Fruit fly (Drosophila melanogaster) whole organism, embryonic: Measurements from ENCODE around the gene CG17221.

Source experiments
- Bgb ChIP-seq: fragments of 200-800 bp; sonication (Bioruptor generic); IDR thresholded peaks from 2 replicates; pipeline ENCODE4 v1.3.6; 2022; ENCODE audit warnings: missing biosample characterization, missing genetic modification characterization; ENCODE audit not compliant: partially characterized antibody
- CG10147 ChIP-seq: fragments of 200-800 bp; sonication (Bioruptor generic); optimal IDR thresholded peaks from 2 replicates; lab custom pipeline; 2019; ENCODE audit warnings: missing biosample characterization, mild to moderate bottlenecking, missing genetic modification characterization, moderate library complexity
- CG10274 ChIP-seq: fragments of 200-800 bp; sonication (Bioruptor generic); optimal IDR thresholded peaks from 3 replicates; lab custom pipeline; 2017; ENCODE audit warnings: missing biosample characterization, mild to moderate bottlenecking, missing genetic modification characterization
- CG11247 ChIP-seq: fragments of 200-800 bp; sonication (Bioruptor generic); IDR thresholded peaks from 2 replicates; pipeline ENCODE4 v1.3.6; 2022; ENCODE audit warnings: missing biosample characterization, missing genetic modification characterization
- CG11456 ChIP-seq: fragments of 200-800 bp; sonication (Bioruptor generic); IDR thresholded peaks from 3 replicates; pipeline ENCODE4 v1.3.6; 2022; ENCODE audit warnings: missing biosample characterization, missing genetic modification characterization
- CG11695 ChIP-seq: fragments of 200-800 bp; sonication (Bioruptor generic); IDR thresholded peaks from 3 replicates; pipeline ENCODE4 v1.3.6; 2022; ENCODE audit warnings: missing biosample characterization, missing genetic modification characterization
- CG13287 ChIP-seq: fragments of 200-800 bp; sonication (Bioruptor generic); IDR thresholded peaks from 2 replicates; pipeline ENCODE4 v1.3.6; 2022; ENCODE audit warnings: missing biosample characterization, missing genetic modification characterization; ENCODE audit not compliant: partially characterized antibody
- CG17385 ChIP-seq: fragments of 200-800 bp; sonication (Bioruptor generic); optimal IDR thresholded peaks from 3 replicates; lab custom pipeline; 2018; ENCODE audit warnings: missing biosample characterization, mild to moderate bottlenecking, missing genetic modification characterization
- CG17802 ChIP-seq: fragments of 200-800 bp; sonication (Bioruptor generic); optimal IDR thresholded peaks from 2 replicates; lab custom pipeline; 2018; ENCODE audit warnings: missing biosample characterization, mild to moderate bottlenecking, missing genetic modification characterization, moderate library complexity
- CG17912 ChIP-seq: fragments of 200-800 bp; sonication (Bioruptor generic); optimal IDR thresholded peaks from 2 replicates; lab custom pipeline; 2018; ENCODE audit warnings: missing biosample characterization, mild to moderate bottlenecking, missing genetic modification characterization
- CG2116 ChIP-seq: fragments of 200-800 bp; sonication (Bioruptor generic); optimal IDR thresholded peaks from 3 replicates; lab custom pipeline; 2018; ENCODE audit warnings: missing biosample characterization, mild to moderate bottlenecking, missing genetic modification characterization
- CG7372 ChIP-seq: fragments of 200-800 bp; sonication (Bioruptor generic); IDR thresholded peaks from 2 replicates; pipeline ENCODE4 v1.3.6; 2022; ENCODE audit warnings: missing biosample characterization, missing genetic modification characterization
- CG8765 ChIP-seq: fragments of 200-800 bp; sonication (Bioruptor generic); IDR thresholded peaks from 2 replicates; pipeline ENCODE4 v1.3.6; 2022; ENCODE audit warnings: missing biosample characterization, missing genetic modification characterization
- Chrac-16 ChIP-seq: fragments of 200-800 bp; sonication (Bioruptor generic); optimal IDR thresholded peaks from 3 replicates; lab custom pipeline; 2016; ENCODE audit warnings: missing biosample characterization, missing genetic modification characterization
- Elba2 ChIP-seq: fragments of 200-800 bp; sonication (Bioruptor generic); optimal IDR thresholded peaks from 3 replicates; lab custom pipeline; 2016; ENCODE audit warnings: missing biosample characterization, missing genetic modification characterization
- H2.0 ChIP-seq: fragments of 200-800 bp; sonication (Bioruptor generic); IDR thresholded peaks from 2 replicates; pipeline ENCODE4 v1.3.6; 2022; ENCODE audit warnings: missing biosample characterization, missing genetic modification characterization
- Hmx ChIP-seq: fragments of 200-800 bp; sonication (Bioruptor generic); optimal IDR thresholded peaks from 2 replicates; lab custom pipeline; 2016; ENCODE audit warnings: missing biosample characterization, missing genetic modification characterization
- Hr78 ChIP-seq, 2 experiments: fragments of 200-800 bp in 1 of 2; fragments of >200 bp in 1 of 2; sonication (Bioruptor generic) in 1 of 2; optimal IDR thresholded peaks; 2 replicates each; lab custom pipeline; 2017 to 2019; ENCODE audit warnings: missing biosample characterization in 2 of 2, missing genetic modification characterization in 2 of 2, mild to moderate bottlenecking in 1 of 2, moderate library complexity in 1 of 2
- Jarid2 ChIP-seq: fragments of 200-800 bp; sonication (Bioruptor generic); optimal IDR thresholded peaks from 3 replicates; lab custom pipeline; 2017; ENCODE audit warnings: mild to moderate bottlenecking, missing biosample characterization, missing genetic modification reagents, missing genetic modification characterization
- Lpt ChIP-seq: fragments of >200 bp; optimal IDR thresholded peaks from 2 replicates; lab custom pipeline; 2018; ENCODE audit warnings: missing biosample characterization, missing genetic modification characterization
- Nf-YA ChIP-seq: fragments of 200-800 bp; sonication (Bioruptor generic); IDR thresholded peaks from 2 replicates; pipeline ENCODE4 v1.3.6; 2022; ENCODE audit warnings: missing biosample characterization, missing genetic modification characterization
- Optix ChIP-seq: fragments of 200-800 bp; sonication (Bioruptor generic); IDR thresholded peaks from 3 replicates; pipeline ENCODE4 v1.3.6; 2022; ENCODE audit warnings: missing biosample characterization, missing genetic modification characterization
- Trl ChIP-seq, 3 experiments: fragments of >200 bp in 2 of 3; fragments of 200-800 bp in 1 of 3; sonication (Bioruptor generic) in 1 of 3; optimal IDR thresholded peaks; 2 replicates in 1 of 3; 3 replicates in 2 of 3; lab custom pipeline; 2016 to 2017; ENCODE audit warnings: missing biosample characterization in 1 of 3, missing genetic modification characterization in 1 of 3
- cad ChIP-seq: fragments of >200 bp; optimal IDR thresholded peaks from 2 replicates; lab custom pipeline; 2017; ENCODE audit warnings: missing biosample characterization, missing genetic modification characterization
- cato ChIP-seq: fragments of 200-800 bp; sonication (Bioruptor generic); optimal IDR thresholded peaks from 2 replicates; lab custom pipeline; 2016; ENCODE audit warnings: missing biosample characterization, missing genetic modification characterization, borderline replicate concordance
- chif ChIP-seq, 2 experiments: fragments of 200-800 bp; sonication (Bioruptor generic); optimal IDR thresholded peaks; 3 replicates each; lab custom pipeline; 2016; ENCODE audit warnings: missing biosample characterization in 2 of 2, missing genetic modification characterization in 2 of 2
- ci ChIP-seq: fragments of 200-800 bp; sonication (Bioruptor generic); IDR thresholded peaks from 3 replicates; pipeline ENCODE4 v1.3.6; 2022; ENCODE audit warnings: missing biosample characterization, missing genetic modification characterization
- croc ChIP-seq: fragments of 200-800 bp; sonication (Bioruptor generic); conservative IDR thresholded peaks from 3 replicates; pipeline ENCODE4 v1.3.6; 2022; ENCODE audit warnings: missing biosample characterization, missing genetic modification characterization
- crp ChIP-seq, 2 experiments: fragments of 200-800 bp; sonication (Bioruptor generic); optimal IDR thresholded peaks; 2 replicates in 1 of 2; 3 replicates in 1 of 2; lab custom pipeline; 2017; ENCODE audit warnings: missing biosample characterization in 2 of 2, missing genetic modification characterization in 2 of 2, mild to moderate bottlenecking in 1 of 2, moderate library complexity in 1 of 2
- dpn ChIP-seq, 2 experiments: fragments of 200-800 bp; sonication (Bioruptor generic); optimal IDR thresholded peaks; 3 replicates each; lab custom pipeline; 2016; ENCODE audit warnings: missing biosample characterization in 2 of 2, missing genetic modification characterization in 2 of 2
- ewg ChIP-seq: fragments of 200-800 bp; sonication (Bioruptor generic); optimal IDR thresholded peaks from 3 replicates; lab custom pipeline; 2017; ENCODE audit warnings: mild to moderate bottlenecking, missing biosample characterization, missing genetic modification reagents, missing genetic modification characterization
- ftz-f1 ChIP-seq: fragments of 200-800 bp; sonication (Bioruptor generic); optimal IDR thresholded peaks from 2 replicates; lab custom pipeline; 2016; ENCODE audit warnings: missing biosample characterization, missing genetic modification characterization
- grau ChIP-seq: fragments of 200-800 bp; optimal IDR thresholded peaks from 3 replicates; lab custom pipeline; 2019; ENCODE audit warnings: missing biosample characterization, mild to moderate bottlenecking, missing genetic modification characterization, moderate library complexity
- hb ChIP-seq: fragments of 200-800 bp; sonication (Bioruptor generic); IDR thresholded peaks from 3 replicates; pipeline ENCODE4 v1.3.6; 2022; ENCODE audit warnings: missing biosample characterization, missing genetic modification characterization; ENCODE audit not compliant: partially characterized antibody
- her ChIP-seq: fragments of 200-800 bp; sonication (Bioruptor generic); optimal IDR thresholded peaks from 2 replicates; lab custom pipeline; 2016; ENCODE audit warnings: missing biosample characterization, missing genetic modification characterization
- klu ChIP-seq: fragments of 200-800 bp; sonication (Bioruptor generic); IDR thresholded peaks from 2 replicates; pipeline ENCODE4 v1.3.6; 2022; ENCODE audit warnings: missing biosample characterization, missing genetic modification characterization
- otp ChIP-seq: fragments of 200-800 bp; sonication (Bioruptor generic); IDR thresholded peaks from 3 replicates; pipeline ENCODE4, ENCODE4 v1.3.6; 2022; ENCODE audit warnings: missing biosample characterization, missing genetic modification characterization
- pnt ChIP-seq: fragments of 200-800 bp; sonication (Bioruptor generic); optimal IDR thresholded peaks from 3 replicates; lab custom pipeline; 2016; ENCODE audit warnings: missing biosample characterization, missing genetic modification characterization
- row ChIP-seq: fragments of 200-800 bp; sonication (Bioruptor generic); IDR thresholded peaks from 3 replicates; pipeline ENCODE4 v1.3.6; 2022; ENCODE audit warnings: missing biosample characterization, missing genetic modification characterization
- sc ChIP-seq, 3 experiments: fragments of >200 bp in 2 of 3; fragments of 200-800 bp in 1 of 3; sonication (Bioruptor generic) in 1 of 3; optimal IDR thresholded peaks; 2 replicates in 2 of 3; 3 replicates in 1 of 3; lab custom pipeline; 2017; ENCODE audit warnings: mild to moderate bottlenecking in 1 of 3, missing biosample characterization in 1 of 3, missing genetic modification characterization in 1 of 3, missing genetic modification reagents in 1 of 3
- scrt ChIP-seq: fragments of 200-800 bp; sonication (Bioruptor generic); optimal IDR thresholded peaks from 2 replicates; lab custom pipeline; 2018; ENCODE audit warnings: missing biosample characterization, mild to moderate bottlenecking, missing genetic modification characterization, moderate library complexity
- shn ChIP-seq: fragments of 200-800 bp; sonication (Bioruptor generic); optimal IDR thresholded peaks from 3 replicates; lab custom pipeline; 2016; ENCODE audit warnings: missing biosample characterization, missing genetic modification characterization
- sob ChIP-seq: fragments of 200-800 bp; sonication (Bioruptor generic); IDR thresholded peaks from 2 replicates; pipeline ENCODE4 v1.3.6; 2022; ENCODE audit warnings: missing biosample characterization, missing genetic modification characterization
- sr ChIP-seq: fragments of 200-800 bp; sonication (Bioruptor generic); IDR thresholded peaks from 3 replicates; pipeline ENCODE4 v1.3.6; 2022; ENCODE audit warnings: missing biosample characterization, missing genetic modification characterization
- unpg ChIP-seq: fragments of 200-800 bp; sonication (Bioruptor generic); optimal IDR thresholded peaks from 3 replicates; lab custom pipeline; 2018; ENCODE audit warnings: missing biosample characterization, mild to moderate bottlenecking, missing genetic modification characterization, moderate library complexity
- vnd ChIP-seq: fragments of 200-800 bp; sonication (Bioruptor generic); IDR thresholded peaks from 3 replicates; pipeline ENCODE4 v1.3.6; 2022; ENCODE audit warnings: missing biosample characterization, missing genetic modification characterization; ENCODE audit not compliant: partially characterized antibody
- wek ChIP-seq: fragments of 200-800 bp; sonication (Bioruptor generic); optimal IDR thresholded peaks from 3 replicates; lab custom pipeline; 2018; ENCODE audit warnings: missing biosample characterization, mild to moderate bottlenecking, missing genetic modification characterization, moderate library complexity
- zen ChIP-seq: fragments of 200-800 bp; sonication (Bioruptor generic); optimal IDR thresholded peaks from 3 replicates; lab custom pipeline; 2018; ENCODE audit warnings: missing biosample characterization, mild to moderate bottlenecking, missing genetic modification characterization, moderate library complexity
- zf30C ChIP-seq: fragments of 200-800 bp; sonication (Bioruptor generic); optimal IDR thresholded peaks from 3 replicates; lab custom pipeline; 2018; ENCODE audit warnings: missing biosample characterization, mild to moderate bottlenecking, missing genetic modification characterization

CG17221 gene

DNA sequence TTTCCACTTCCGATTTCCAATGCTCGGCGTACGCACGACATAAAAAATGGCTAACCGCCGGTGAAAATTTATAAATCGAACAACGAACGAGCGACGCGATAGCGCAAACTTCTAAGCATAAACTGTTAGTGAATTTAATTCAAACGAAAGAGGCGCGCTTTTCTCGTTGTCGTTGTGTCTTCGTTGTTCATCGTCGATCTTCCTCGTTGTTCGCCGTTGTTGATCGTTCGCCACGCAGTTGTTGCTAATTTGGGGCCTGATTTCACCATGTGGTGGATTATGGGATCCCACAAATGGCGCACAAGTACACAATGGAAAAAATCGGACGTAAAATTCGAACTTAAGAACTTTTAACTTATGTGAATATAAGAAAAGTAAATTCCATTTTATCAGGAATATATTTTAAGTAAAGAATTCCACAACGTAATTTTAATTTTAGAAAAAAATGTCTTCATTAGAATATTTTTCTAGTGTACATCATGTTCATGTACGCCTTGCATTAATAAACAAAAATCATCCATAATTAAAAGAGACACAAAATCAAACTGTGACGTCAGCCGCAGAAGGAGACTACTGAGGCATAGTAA, 46.6 kb downstream of the CG17221 start (continued):
- TF ChIP-seq Trl (optimal IDR thresholded peaks at IDR 0.05; lab: Kevin White, UChicago) (no peak), Trl (GFP tag; optimal IDR thresholded peaks at IDR 0.05; lab: Kevin White, UChicago) (no peak), Elba2 (GFP tag; lab: Kevin White, UChicago) (no peak), CG17802 (tag; lab: Kevin White, UChicago) (no peak), klu (peak; percentile 16; the same call in 1 of the 2 replicates), Jarid2 (peak; percentile 42), zf30C (GFP tag; lab: Kevin White, UChicago) (no peak), CG7372 (GFP tag; lab: Robert Waterston, UW) (peak; percentile 66; the same call in 1 of the 2 replicates), ci (GFP tag; lab: Robert Waterston, UW) (0 out of 3 replicates have a peak, but pooled peaks have one; percentile 56), Optix (no peak), CG13287 (GFP tag; lab: Robert Waterston, UW) (no peak), sc (optimal IDR thresholded peaks at IDR 0.05; lab: Kevin White, UChicago) (no peak), sc (GFP tag; optimal IDR thresholded peaks at IDR 0.05; lab: Kevin White, UChicago) (no peak), CG8765 (no peak), CG17385 (GFP tag; lab: Kevin White, UChicago) (peak; percentile 68), CG11695 (GFP tag; lab: Robert Waterston, UW) (peak; percentile 81), otp (GFP tag; lab: Robert Waterston, UW) (no peak), zen (tag; lab: Kevin White, UChicago) (peak; percentile 13), Chrac-16 (GFP tag; lab: Kevin White, UChicago) (peak; percentile 39), H2.0 (GFP tag; lab: Robert Waterston, UW) (peak; percentile 67), Nf-YA (GFP tag; lab: Robert Waterston, UW) (no peak), sr (GFP tag; lab: Robert Waterston, UW) (no peak), shn (GFP tag; lab: Kevin White, UChicago) (no peak), CG10147 (GFP tag; lab: Kevin White, UChicago) (peak; percentile 80), cad (no peak), Lpt (GFP tag; lab: Kevin White, UChicago) (no peak), cato (GFP tag; lab: Kevin White, UChicago) (no peak), CG11456 (no peak), Hr78 (GFP tag; optimal IDR thresholded peaks at IDR 0.05; lab: Kevin White, UChicago) (no peak), sob (GFP tag; lab: Robert Waterston, UW) (peak; percentile 48; the same call in 1 of the 2 replicates), ftz-f1 (GFP tag; lab: Kevin White, UChicago) (no peak), Hmx (GFP tag; lab: Kevin White, UChicago) (no peak), hb (no peak), wek (no peak), crp (GFP tag; optimal IDR thresholded peaks at IDR 0.05; lab: Kevin White, UChicago) (no peak), CG10274 (peak; percentile 12), scrt (peak; percentile 50), row (peak; percentile 80), CG17912 (GFP tag; lab: Kevin White, UChicago) (no peak), vnd (GFP tag; lab: Robert Waterston, UW) (no peak), pnt (peak; percentile 19), CG11247 (GFP tag; lab: Robert Waterston, UW) (peak; percentile 41; the same call in 1 of the 2 replicates), unpg (peak; percentile 83), chif (GFP tag; optimal IDR thresholded peaks at IDR 0.05; lab: Kevin White, UChicago) (peak; percentile 28 to 37), her (GFP tag; lab: Kevin White, UChicago) (peak; percentile 36), grau (peak; percentile 83), dpn (GFP tag; optimal IDR thresholded peaks at IDR 0.05; lab: Kevin White, UChicago) (peak; percentile 69 to 72), ewg (GFP tag; lab: Kevin White, UChicago) (peak; percentile 31), croc (GFP tag; lab: Robert Waterston, UW) (no peak), Bgb (GFP tag; lab: Robert Waterston, UW) (no peak), CG2116 (peak; percentile 20)
